Worm (Caenorhabditis elegans) whole organism, L3 larva: ENCODE measurements around the gene cdh-3.

Source experiments
- R02D3.7 ChIP-seq: fragments of 150-350 bp; optimal IDR thresholded peaks from 2 replicates; lab custom pipeline; 2014; ENCODE audit warnings: missing biosample characterization, missing genetic modification characterization
- ZK546.5 ChIP-seq: sonication (generic microtip); optimal IDR thresholded peaks from 2 replicates; lab custom pipeline; 2017; ENCODE audit warnings: missing biosample characterization, missing genetic modification characterization
- aly-2 ChIP-seq: fragments of 150-350 bp; optimal IDR thresholded peaks from 2 replicates; lab custom pipeline; 2014; ENCODE audit warnings: missing biosample characterization, missing genetic modification characterization
- ama-1 ChIP-seq: fragments of 150-350 bp; optimal IDR thresholded peaks from 2 replicates; lab custom pipeline; 2018
- ceh-16 ChIP-seq: sonication (generic microtip); optimal IDR thresholded peaks from 2 replicates; lab custom pipeline; 2017; ENCODE audit warnings: missing biosample characterization, missing genetic modification characterization
- ceh-28 ChIP-seq: fragments of 150-350 bp; optimal IDR thresholded peaks from 2 replicates; lab custom pipeline; 2014; ENCODE audit warnings: missing biosample characterization, missing genetic modification reagents, missing genetic modification characterization
- ceh-82 ChIP-seq: fragments of 150-350 bp; optimal IDR thresholded peaks from 2 replicates; lab custom pipeline; 2014; ENCODE audit warnings: missing biosample characterization, missing genetic modification characterization
- daf-12 ChIP-seq: fragments of 150-350 bp; optimal IDR thresholded peaks from 2 replicates; lab custom pipeline; 2014; ENCODE audit warnings: missing biosample characterization, missing genetic modification reagents, missing genetic modification characterization
- egl-27 ChIP-seq: sonication (generic microtip); optimal IDR thresholded peaks from 4 replicates; lab custom pipeline; 2017; ENCODE audit warnings: missing biosample characterization, missing genetic modification reagents, missing genetic modification characterization
- elt-2 ChIP-seq: sonication (generic microtip); optimal IDR thresholded peaks from 2 replicates; lab custom pipeline; 2016; ENCODE audit warnings: missing genetic modification reagents, mild to moderate bottlenecking, missing genetic modification characterization, missing compliant biosample characterization
- elt-3 ChIP-seq, 3 experiments: fragments of 150-350 bp in 1 of 3; sonication (generic microtip) in 2 of 3; optimal IDR thresholded peaks; 2 replicates in 2 of 3; 4 replicates in 1 of 3; lab custom pipeline; 2014 to 2017; ENCODE audit warnings: missing biosample characterization in 3 of 3, missing genetic modification characterization in 3 of 3
- eor-1 ChIP-seq, 2 experiments: fragments of 150-350 bp; optimal IDR thresholded peaks; 2 replicates each; lab custom pipeline; 2014 to 2018; ENCODE audit warnings: missing biosample characterization in 2 of 2, missing genetic modification characterization in 2 of 2
- fkh-10 ChIP-seq: sonication (generic microtip); optimal IDR thresholded peaks from 2 replicates; lab custom pipeline; 2017; ENCODE audit warnings: missing biosample characterization, missing genetic modification reagents, missing genetic modification characterization
- fos-1 ChIP-seq: fragments of 150-350 bp; optimal IDR thresholded peaks from 2 replicates; lab custom pipeline; 2014; ENCODE audit warnings: missing biosample characterization, missing genetic modification characterization
- hmg-11 ChIP-seq: sonication (generic microtip); optimal IDR thresholded peaks from 2 replicates; lab custom pipeline; 2016; ENCODE audit warnings: missing genetic modification characterization, missing compliant biosample characterization
- jun-1 ChIP-seq: fragments of 150-350 bp; optimal IDR thresholded peaks from 2 replicates; lab custom pipeline; 2014; ENCODE audit warnings: missing biosample characterization, missing genetic modification reagents, missing genetic modification characterization
- lin-15B ChIP-seq: fragments of 150-350 bp; optimal IDR thresholded peaks from 2 replicates; lab custom pipeline; 2014; ENCODE audit warnings: missing biosample characterization, missing genetic modification characterization
- lin-39 ChIP-seq: fragments of 150-350 bp; optimal IDR thresholded peaks from 2 replicates; lab custom pipeline; 2018; ENCODE audit warnings: missing biosample characterization, missing genetic modification reagents, missing genetic modification characterization
- lsy-12 ChIP-seq: sonication (generic microtip); optimal IDR thresholded peaks from 2 replicates; lab custom pipeline; 2016; ENCODE audit warnings: mild to moderate bottlenecking, missing genetic modification characterization, missing compliant biosample characterization
- mdl-1 ChIP-seq: fragments of 150-350 bp; optimal IDR thresholded peaks from 2 replicates; lab custom pipeline; 2014; ENCODE audit warnings: missing biosample characterization, missing genetic modification characterization
- nfya-1 ChIP-seq: sonication (generic microtip); optimal IDR thresholded peaks from 2 replicates; lab custom pipeline; 2017; ENCODE audit warnings: missing genetic modification characterization, mild to moderate bottlenecking, missing compliant biosample characterization, antibody characterized with exemption, moderate library complexity; ENCODE audit not compliant: insufficient read depth
- nhr-11 ChIP-seq: fragments of 150-350 bp; optimal IDR thresholded peaks from 2 replicates; lab custom pipeline; 2014; ENCODE audit warnings: missing biosample characterization, missing genetic modification characterization
- nhr-12 ChIP-seq: fragments of 150-350 bp; optimal IDR thresholded peaks from 2 replicates; lab custom pipeline; 2014; ENCODE audit warnings: missing biosample characterization, missing genetic modification characterization
- nhr-23 ChIP-seq: fragments of 150-350 bp; optimal IDR thresholded peaks from 2 replicates; lab custom pipeline; 2014; ENCODE audit warnings: missing biosample characterization, missing genetic modification reagents, missing genetic modification characterization
- nhr-25 ChIP-seq: sonication (generic microtip); optimal IDR thresholded peaks from 2 replicates; lab custom pipeline; 2017; ENCODE audit warnings: missing biosample characterization, missing genetic modification characterization
- nhr-43 ChIP-seq: sonication (generic microtip); optimal IDR thresholded peaks from 2 replicates; lab custom pipeline; 2016; ENCODE audit warnings: mild to moderate bottlenecking, missing genetic modification characterization, missing compliant biosample characterization; ENCODE audit not compliant: poor library complexity, severe bottlenecking
- nhr-67 ChIP-seq: fragments of 150-350 bp; optimal IDR thresholded peaks from 2 replicates; lab custom pipeline; 2014; ENCODE audit warnings: missing biosample characterization, missing genetic modification characterization
- nhr-76 ChIP-seq: fragments of 150-350 bp; sonication (generic microtip); optimal IDR thresholded peaks from 5 replicates; lab custom pipeline; 2014; ENCODE audit warnings: missing biosample characterization, missing genetic modification characterization
- nhr-77 ChIP-seq: fragments of 150-350 bp; optimal IDR thresholded peaks from 2 replicates; lab custom pipeline; 2014; ENCODE audit warnings: missing biosample characterization, missing genetic modification characterization
- pha-4 ChIP-seq: fragments of 150-350 bp; optimal IDR thresholded peaks from 2 replicates; lab custom pipeline; 2014; ENCODE audit warnings: missing biosample characterization, missing genetic modification reagents, missing genetic modification characterization
- pqm-1 ChIP-seq: fragments of 150-350 bp; optimal IDR thresholded peaks from 2 replicates; lab custom pipeline; 2017; ENCODE audit warnings: missing biosample characterization, missing genetic modification characterization, inconsistent platforms
- skn-1 ChIP-seq: fragments of 150-350 bp; optimal IDR thresholded peaks from 2 replicates; lab custom pipeline; 2014; ENCODE audit warnings: missing biosample characterization, missing genetic modification characterization
- snpc-4 ChIP-seq: fragments of 150-350 bp; optimal IDR thresholded peaks from 2 replicates; lab custom pipeline; 2014; ENCODE audit warnings: missing biosample characterization, missing genetic modification characterization
- tbx-2 ChIP-seq: sonication (generic microtip); optimal IDR thresholded peaks from 2 replicates; lab custom pipeline; 2016; ENCODE audit warnings: mild to moderate bottlenecking, missing genetic modification characterization, missing compliant biosample characterization
- unc-39 ChIP-seq: sonication (generic microtip); optimal IDR thresholded peaks from 4 replicates; lab custom pipeline; 2017; ENCODE audit warnings: missing biosample characterization, missing genetic modification characterization
- unc-62 ChIP-seq: fragments of 150-350 bp; sonication (generic microtip); optimal IDR thresholded peaks from 4 replicates; lab custom pipeline; 2014; ENCODE audit warnings: missing biosample characterization, missing genetic modification reagents, missing genetic modification characterization
- ztf-11 ChIP-seq: fragments of 150-350 bp; optimal IDR thresholded peaks from 2 replicates; lab custom pipeline; 2014; ENCODE audit warnings: missing biosample characterization, missing genetic modification characterization

Gene cdh-3

DNA sequence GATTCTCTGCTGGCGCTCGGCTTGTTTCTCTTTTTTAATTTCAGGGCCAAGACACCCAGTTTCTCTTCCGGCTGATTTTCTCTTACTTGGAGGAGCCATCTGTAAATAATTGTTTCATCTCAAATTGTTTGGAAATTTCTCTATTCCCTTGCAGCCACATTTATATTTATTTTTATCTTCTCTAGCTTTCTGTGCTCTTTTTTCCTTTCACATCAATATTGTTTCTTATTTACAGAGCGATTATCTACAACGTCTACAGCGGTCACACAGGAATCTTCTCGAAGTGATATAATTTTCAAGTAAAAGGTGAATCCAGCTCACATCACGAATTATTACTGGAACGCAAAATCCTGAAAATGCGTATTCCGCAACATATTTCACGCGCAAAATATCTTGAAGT lies 18.7 kb upstream of the cdh-3 start, which contains the start of the genes ZK686.6 and ZK686.1:
TSS of gene ZK686.6 (minus strand) at position 101 of the 400 bp plus-strand sequence.
TSS of gene ZK686.1 (plus strand) at position 234 of the 400 bp plus-strand sequence.
- TF ChIP-seq hmg-11 (tag; lab: Kevin White, UChicago) (no peak), ceh-16 (tag; lab: Kevin White, UChicago) (no peak), nhr-67 (tag; lab: Kevin White, UChicago) (no peak), skn-1 (tag; lab: Kevin White, UChicago) (no peak), unc-62 (no peak), nhr-12 (tag; lab: Kevin White, UChicago) (no peak), elt-2 (tag; lab: Kevin White, UChicago) (no peak), ama-1 (lab: Kevin White, UChicago) (no peak), ceh-28 (no peak), ZK546.5 (no peak), tbx-2 (no peak), nfya-1 (tag; lab: Kevin White, UChicago) (no peak), mdl-1 (tag; lab: Kevin White, UChicago) (no peak), ztf-11 (tag; lab: Kevin White, UChicago) (no peak), R02D3.7 (tag; lab: Kevin White, UChicago) (no peak), lsy-12 (tag; lab: Kevin White, UChicago) (no peak), nhr-11 (no peak), fos-1 (tag; lab: Kevin White, UChicago) (no peak), fkh-10 (GFP tag; lab: Kevin White, UChicago) (no peak), elt-3 (tag; optimal IDR thresholded peaks at IDR 0.05; lab: Kevin White, UChicago) (no peak)

DNA sequence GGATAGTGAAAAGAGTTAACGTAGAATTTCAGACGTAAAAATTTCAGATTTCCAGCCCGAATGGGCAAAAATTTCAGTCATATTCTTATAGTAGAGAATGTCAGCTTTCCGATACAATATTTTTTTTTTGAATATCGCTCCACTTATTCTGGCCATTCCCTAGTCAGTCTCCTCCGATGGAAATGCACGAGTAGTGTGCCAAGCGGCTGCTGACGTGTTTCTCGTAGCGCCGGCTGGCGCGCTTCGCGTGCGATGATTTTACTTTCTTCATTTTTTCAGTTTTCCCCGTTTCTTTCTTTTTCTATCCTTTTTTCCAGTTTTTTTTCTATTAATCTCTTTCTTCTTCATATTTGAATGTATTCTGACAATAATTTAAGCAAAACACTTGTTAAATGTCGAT lies 16.7 kb upstream of the cdh-3 start:
- peak; percentile 61 for TF ChIP-seq nfya-1 (tag; lab: Kevin White, UChicago)
- TF ChIP-seq R02D3.7 (tag; lab: Kevin White, UChicago) = peak; percentile 37
- TF ChIP-seq snpc-4 (tag; lab: Kevin White, UChicago) = peak; percentile 20
- TF ChIP-seq nhr-23 (tag; lab: Kevin White, UChicago) = peak; percentile 23
- TF ChIP-seq lsy-12 (tag; lab: Kevin White, UChicago) = peak; percentile 50
- peak; percentile 70 for TF ChIP-seq lin-15B (tag; lab: Kevin White, UChicago)
- peak; percentile 8 for TF ChIP-seq nhr-25 (tag; lab: Kevin White, UChicago)
- TF ChIP-seq hmg-11 (tag; lab: Kevin White, UChicago) = peak; percentile 42
- peak; percentile 26 for TF ChIP-seq elt-2 (tag; lab: Kevin White, UChicago)
- peak; percentile 37 for TF ChIP-seq pha-4 (tag; lab: Kevin White, UChicago)

DNA sequence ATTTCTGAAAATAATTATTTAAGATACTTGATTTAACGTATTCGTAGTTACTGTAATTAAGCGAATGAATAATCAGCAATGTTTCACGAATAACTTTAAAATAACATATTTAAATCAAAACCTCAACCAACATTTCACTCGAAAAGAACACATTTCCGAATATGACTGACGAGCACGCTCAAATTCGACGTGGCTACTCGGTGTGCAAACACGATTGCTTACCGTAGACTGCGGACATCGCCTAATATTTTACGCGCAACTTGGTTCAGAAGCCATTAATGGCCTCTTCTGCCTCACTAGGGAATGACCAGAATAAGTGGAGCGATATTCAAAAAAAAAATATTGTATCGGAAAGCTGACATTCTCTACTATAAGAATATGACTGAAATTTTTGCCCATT lies 15.7 kb upstream of the cdh-3 start, which contains the start of gene snu-23:
TSS of gene snu-23 (minus strand) at position 156 of the 400 bp plus-strand sequence.
- no peak for TF ChIP-seq ama-1 (lab: Kevin White, UChicago)
- no peak for TF ChIP-seq ceh-16 (tag; lab: Kevin White, UChicago)
- no peak for TF ChIP-seq skn-1 (tag; lab: Kevin White, UChicago)
- no peak for TF ChIP-seq ceh-82
- no peak for TF ChIP-seq jun-1 (tag; lab: Kevin White, UChicago)
- TF ChIP-seq aly-2 (tag; lab: Kevin White, UChicago) = no peak
- no peak for TF ChIP-seq elt-3 (tag; optimal IDR thresholded peaks at IDR 0.05; lab: Kevin White, UChicago)
- TF ChIP-seq eor-1 (tag; optimal IDR thresholded peaks at IDR 0.05; lab: Kevin White, UChicago) = no peak
- TF ChIP-seq nhr-67 (tag; lab: Kevin White, UChicago) = no peak
- TF ChIP-seq pha-4 (tag; lab: Kevin White, UChicago) = peak; percentile 26
- no peak for TF ChIP-seq nhr-43 (tag; lab: Kevin White, UChicago)
- TF ChIP-seq nhr-25 (tag; lab: Kevin White, UChicago) = no peak
- TF ChIP-seq nhr-76 (tag; lab: Kevin White, UChicago) = no peak
- peak; percentile 7 for TF ChIP-seq hmg-11 (tag; lab: Kevin White, UChicago)
- no peak for TF ChIP-seq pqm-1 (tag; lab: Kevin White, UChicago)
- TF ChIP-seq elt-2 (tag; lab: Kevin White, UChicago) = no peak
- peak; percentile 30 for TF ChIP-seq lin-15B (tag; lab: Kevin White, UChicago)
- TF ChIP-seq lin-39 (tag; lab: Kevin White, UChicago) = peak; percentile 27
- peak; percentile 74 for TF ChIP-seq nfya-1 (tag; lab: Kevin White, UChicago)
- TF ChIP-seq fkh-10 (GFP tag; lab: Kevin White, UChicago) = no peak
- no peak for TF ChIP-seq nhr-12 (tag; lab: Kevin White, UChicago)
- no peak for TF ChIP-seq ceh-28
- TF ChIP-seq egl-27 (tag; lab: Kevin White, UChicago) = no peak
- TF ChIP-seq unc-39 (tag; lab: Kevin White, UChicago) = no peak
- TF ChIP-seq nhr-77 (tag; lab: Kevin White, UChicago) = no peak
- TF ChIP-seq daf-12 (tag; lab: Kevin White, UChicago) = no peak
